Worm (Caenorhabditis elegans) whole organism, L2 larva: Measurements from ENCODE around the gene W02A2.8.

ENCODE experiments used
- C34F6.9 ChIP-seq: fragments of 150-350 bp; optimal IDR thresholded peaks from 2 replicates; lab custom pipeline; 2014; ENCODE audit warnings: missing biosample characterization, missing genetic modification characterization
- F13H6.1 ChIP-seq: sonication (generic microtip); optimal IDR thresholded peaks from 2 replicates; lab custom pipeline; 2016; ENCODE audit warnings: missing genetic modification characterization, missing compliant biosample characterization
- R02D3.7 ChIP-seq: fragments of 150-350 bp; optimal IDR thresholded peaks from 2 replicates; lab custom pipeline; 2014; ENCODE audit warnings: missing biosample characterization, missing genetic modification characterization
- ZK546.5 ChIP-seq: sonication (generic microtip); optimal IDR thresholded peaks from 2 replicates; lab custom pipeline; 2017; ENCODE audit warnings: missing biosample characterization, missing genetic modification characterization
- alr-1 ChIP-seq: fragments of 150-350 bp; optimal IDR thresholded peaks from 2 replicates; lab custom pipeline; 2014; ENCODE audit warnings: missing biosample characterization, missing genetic modification characterization
- aly-2 ChIP-seq: fragments of 150-350 bp; optimal IDR thresholded peaks from 2 replicates; lab custom pipeline; 2014; ENCODE audit warnings: missing biosample characterization, missing genetic modification characterization
- ceh-16 ChIP-seq: fragments of 150-350 bp; optimal IDR thresholded peaks from 2 replicates; lab custom pipeline; 2014; ENCODE audit warnings: missing biosample characterization, missing genetic modification characterization
- ceh-82 ChIP-seq: fragments of 150-350 bp; optimal IDR thresholded peaks from 2 replicates; lab custom pipeline; 2014; ENCODE audit warnings: missing biosample characterization, missing genetic modification characterization
- crh-2 ChIP-seq: sonication (generic microtip); optimal IDR thresholded peaks from 2 replicates; lab custom pipeline; 2017; ENCODE audit warnings: missing biosample characterization, missing genetic modification characterization
- egl-27 ChIP-seq: sonication (generic microtip); optimal IDR thresholded peaks from 3 replicates; lab custom pipeline; 2017; ENCODE audit warnings: missing biosample characterization, missing genetic modification reagents, missing genetic modification characterization
- elt-3 ChIP-seq: sonication (generic microtip); optimal IDR thresholded peaks from 2 replicates; lab custom pipeline; 2017; ENCODE audit warnings: missing biosample characterization, missing genetic modification characterization
- lin-11 ChIP-seq: fragments of 150-350 bp; sonication (generic microtip); optimal IDR thresholded peaks from 2 replicates; lab custom pipeline; 2014; ENCODE audit warnings: missing biosample characterization, missing genetic modification characterization, inconsistent platforms, mixed read lengths
- lin-39 ChIP-seq: fragments of 150-350 bp; optimal IDR thresholded peaks from 2 replicates; lab custom pipeline; 2014; ENCODE audit warnings: missing biosample characterization, missing genetic modification reagents, missing genetic modification characterization
- lsy-2 ChIP-seq, 2 experiments: fragments of 150-350 bp in 1 of 2; sonication (generic microtip) in 1 of 2; optimal IDR thresholded peaks; 2 replicates each; lab custom pipeline; 2014 to 2017; ENCODE audit warnings: missing biosample characterization in 2 of 2, missing genetic modification characterization in 2 of 2
- mab-5 ChIP-seq: fragments of 150-350 bp; optimal IDR thresholded peaks from 2 replicates; lab custom pipeline; 2014; ENCODE audit warnings: missing biosample characterization, missing genetic modification characterization
- mbf-1 ChIP-seq: sonication (generic microtip); optimal IDR thresholded peaks from 2 replicates; lab custom pipeline; 2017; ENCODE audit warnings: missing biosample characterization, missing genetic modification characterization
- mdl-1 ChIP-seq, 2 experiments: fragments of 150-350 bp in 1 of 2; sonication (generic microtip) in 1 of 2; optimal IDR thresholded peaks; 2 replicates each; lab custom pipeline; 2017; ENCODE audit warnings: missing biosample characterization in 2 of 2, missing genetic modification characterization in 2 of 2
- nhr-12 ChIP-seq: fragments of 150-350 bp; optimal IDR thresholded peaks from 2 replicates; lab custom pipeline; 2014; ENCODE audit warnings: missing biosample characterization, missing genetic modification characterization
- nhr-129 ChIP-seq: fragments of 150-350 bp; optimal IDR thresholded peaks from 2 replicates; lab custom pipeline; 2014; ENCODE audit warnings: missing biosample characterization, missing genetic modification characterization
- nhr-21 ChIP-seq: fragments of 150-350 bp; optimal IDR thresholded peaks from 2 replicates; lab custom pipeline; 2014; ENCODE audit warnings: missing biosample characterization, missing genetic modification characterization
- nhr-237 ChIP-seq: fragments of 150-350 bp; optimal IDR thresholded peaks from 2 replicates; lab custom pipeline; 2014; ENCODE audit warnings: missing biosample characterization, missing genetic modification characterization
- nhr-6 ChIP-seq: fragments of 150-350 bp; optimal IDR thresholded peaks from 2 replicates; lab custom pipeline; 2014; ENCODE audit warnings: missing biosample characterization, missing genetic modification characterization
- nhr-77 ChIP-seq: fragments of 150-350 bp; optimal IDR thresholded peaks from 2 replicates; lab custom pipeline; 2014; ENCODE audit warnings: missing biosample characterization, missing genetic modification characterization
- peb-1 ChIP-seq: fragments of 150-350 bp; optimal IDR thresholded peaks from 2 replicates; lab custom pipeline; 2014; ENCODE audit warnings: missing biosample characterization, missing genetic modification characterization
- sem-4 ChIP-seq: fragments of 150-350 bp; optimal IDR thresholded peaks from 2 replicates; lab custom pipeline; 2014; ENCODE audit warnings: missing biosample characterization, missing genetic modification reagents, missing genetic modification characterization
- skn-1 ChIP-seq: sonication (generic microtip); optimal IDR thresholded peaks from 2 replicates; lab custom pipeline; 2017; ENCODE audit warnings: missing biosample characterization, missing genetic modification characterization
- sma-3 ChIP-seq: sonication (generic microtip); optimal IDR thresholded peaks from 2 replicates; lab custom pipeline; 2016; ENCODE audit warnings: missing genetic modification reagents, missing genetic modification characterization, missing compliant biosample characterization
- sma-9 ChIP-seq, 2 experiments: fragments of 150-350 bp in 1 of 2; sonication (generic microtip) in 1 of 2; optimal IDR thresholded peaks; 2 replicates each; lab custom pipeline; 2014 to 2016; ENCODE audit warnings: missing genetic modification characterization in 2 of 2, mild to moderate bottlenecking in 1 of 2, missing biosample characterization in 1 of 2, missing compliant biosample characterization in 1 of 2, missing genetic modification reagents in 1 of 2, moderate library complexity in 1 of 2
- unc-55 ChIP-seq: fragments of 150-350 bp; sonication (generic microtip); optimal IDR thresholded peaks from 3 replicates; lab custom pipeline; 2014; ENCODE audit warnings: missing biosample characterization, missing genetic modification reagents, missing genetic modification characterization
- unc-62 ChIP-seq: fragments of 150-350 bp; optimal IDR thresholded peaks from 2 replicates; lab custom pipeline; 2014; ENCODE audit warnings: missing biosample characterization, missing genetic modification reagents, missing genetic modification characterization
- zag-1 ChIP-seq: fragments of 150-350 bp; optimal IDR thresholded peaks from 2 replicates; lab custom pipeline; 2014; ENCODE audit warnings: missing biosample characterization, missing genetic modification characterization
- ztf-1 ChIP-seq: fragments of 200-800 bp; sonication (Bioruptor generic); conservative IDR thresholded peaks from 2 replicates; pipeline ENCODE4 v1.3.6; 2022; ENCODE audit warnings: missing genetic modification characterization, missing compliant biosample characterization
- ztf-11 ChIP-seq: sonication (generic microtip); optimal IDR thresholded peaks from 2 replicates; lab custom pipeline; 2017; ENCODE audit warnings: missing biosample characterization, missing genetic modification characterization
- ztf-4 ChIP-seq: fragments of 150-350 bp; optimal IDR thresholded peaks from 2 replicates; lab custom pipeline; 2014; ENCODE audit warnings: missing biosample characterization, missing genetic modification characterization

Gene W02A2.8

ce11 chrIV:13383763-13384436 lies 25.5 kb upstream of the W02A2.8 start, which contains the start of gene rab-19:
TSS of gene rab-19 (minus strand) at chrIV:13384386.
- TF ChIP-seq nhr-237 (tag; lab: Kevin White, UChicago) (no peak), nhr-129 (tag; lab: Kevin White, UChicago) (peak; percentile 87), C34F6.9 (tag; lab: Kevin White, UChicago) (peak; percentile 37), sma-3 (GFP tag; lab: Kevin White, UChicago) (no peak), nhr-6 (no peak), lin-11 (tag; lab: Kevin White, UChicago) (peak; percentile 37), ztf-4 (tag; lab: Kevin White, UChicago) (no peak), lsy-2 (tag; optimal IDR thresholded peaks at IDR 0.05; lab: Kevin White, UChicago) (peak in 1 of 2 experiments; percentile 35)
- TF ChIP-seq, all 48 proteins: peak for 4

ce11 chrIV:13381823-13382222 lies 23.4 kb upstream of the W02A2.8 start, which contains the start of gene emc-3:
TSS of gene emc-3 (minus strand) at chrIV:13381923.
- no peak for TF ChIP-seq crh-2 (tag; lab: Kevin White, UChicago)
- no peak for TF ChIP-seq elt-3 (tag; lab: Kevin White, UChicago)
- TF ChIP-seq mab-5 (tag; lab: Kevin White, UChicago), result no peak
- TF ChIP-seq R02D3.7 (tag; lab: Kevin White, UChicago), result no peak
- TF ChIP-seq zag-1, result no peak
- no peak for TF ChIP-seq F13H6.1 (tag; lab: Kevin White, UChicago)
- no peak for TF ChIP-seq nhr-21
- no peak for TF ChIP-seq sma-9 (GFP tag; optimal IDR thresholded peaks at IDR 0.05; lab: Kevin White, UChicago)
- no peak for TF ChIP-seq sma-9 (tag; optimal IDR thresholded peaks at IDR 0.05; lab: Kevin White, UChicago)
- no peak for TF ChIP-seq peb-1 (tag; lab: Kevin White, UChicago)
- TF ChIP-seq ztf-1 (GFP tag; lab: Robert Waterston, UW), result no peak
- no peak for TF ChIP-seq ceh-82 (tag; lab: Kevin White, UChicago)
- TF ChIP-seq lsy-2 (tag; optimal IDR thresholded peaks at IDR 0.05; lab: Kevin White, UChicago), result no peak
- no peak for TF ChIP-seq lin-39 (tag; lab: Kevin White, UChicago)
- TF ChIP-seq lin-11 (tag; lab: Kevin White, UChicago), result no peak

- TF ChIP-seq egl-27 (tag; lab: Kevin White, UChicago), result no peak
- no peak for TF ChIP-seq F13H6.1 (tag; lab: Kevin White, UChicago)
- no peak for TF ChIP-seq nhr-129 (tag; lab: Kevin White, UChicago)
- TF ChIP-seq lin-11 (tag; lab: Kevin White, UChicago), result no peak
- no peak for TF ChIP-seq lsy-2 (tag; optimal IDR thresholded peaks at IDR 0.05; lab: Kevin White, UChicago)
- TF ChIP-seq skn-1 (tag; lab: Kevin White, UChicago), result no peak
Observed at ce11 chrIV:13380506-13380905, 22.1 kb upstream of the W02A2.8 start.

ce11 chrIV:13377716-13378115 lies 19.3 kb upstream of the W02A2.8 start, which contains the start of gene mau-8:
TSS of gene mau-8 (plus strand) at chrIV:13378016.
- TF ChIP-seq lin-39 (tag; lab: Kevin White, UChicago), result no peak
- no peak for TF ChIP-seq sma-9 (GFP tag; optimal IDR thresholded peaks at IDR 0.05; lab: Kevin White, UChicago)
- no peak for TF ChIP-seq sma-9 (tag; optimal IDR thresholded peaks at IDR 0.05; lab: Kevin White, UChicago)
- no peak for TF ChIP-seq alr-1
- TF ChIP-seq ztf-11 (tag; lab: Kevin White, UChicago), result no peak
- TF ChIP-seq aly-2 (tag; lab: Kevin White, UChicago), result no peak
- no peak for TF ChIP-seq nhr-77
- no peak for TF ChIP-seq mbf-1

ce11 chrIV:13374918-13375317 lies 16.5 kb upstream of the W02A2.8 start:
- TF ChIP-seq ztf-1 (GFP tag; lab: Robert Waterston, UW) (no peak), unc-62 (GFP tag; lab: Kevin White, UChicago) (no peak), ceh-82 (tag; lab: Kevin White, UChicago) (no peak), ZK546.5 (tag; lab: Kevin White, UChicago) (no peak)

- TF ChIP-seq ceh-16 (tag; lab: Kevin White, UChicago) (no peak), C34F6.9 (tag; lab: Kevin White, UChicago) (no peak), sem-4 (tag; lab: Kevin White, UChicago) (no peak), nhr-12 (no peak), nhr-129 (tag; lab: Kevin White, UChicago) (no peak), ztf-11 (tag; lab: Kevin White, UChicago) (no peak), mdl-1 (tag; optimal IDR thresholded peaks at IDR 0.05; lab: Kevin White, UChicago) (no peak), skn-1 (tag; lab: Kevin White, UChicago) (no peak), mbf-1 (no peak), ceh-82 (tag; lab: Kevin White, UChicago) (no peak), mab-5 (tag; lab: Kevin White, UChicago) (no peak), sma-3 (GFP tag; lab: Kevin White, UChicago) (no peak), unc-55 (GFP tag; lab: Kevin White, UChicago) (no peak), aly-2 (tag; lab: Kevin White, UChicago) (no peak)
Observed at ce11 chrIV:13371699-13372098, 13.3 kb upstream of the W02A2.8 start, which contains the start of gene Y62E10A.6. TSS of gene Y62E10A.6 (plus strand) at chrIV:13371999.
